Fruit fly (Drosophila melanogaster) whole organism, embryonic: Measurements from ENCODE around the gene CG17124.
A peak's percentile ranks its signal among the peaks of the same experiment; 100 is the strongest.

Source experiments
- Blimp-1 ChIP-seq: fragments of 200-800 bp; sonication (Bioruptor generic); optimal IDR thresholded peaks from 3 replicates; lab custom pipeline; 2018; ENCODE audit warnings: missing biosample characterization, missing genetic modification characterization, mild to moderate bottlenecking, moderate library complexity, missing genetic modification reagents
- CG1024 ChIP-seq: fragments of 200-800 bp; sonication (Bioruptor generic); IDR thresholded peaks from 2 replicates; pipeline ENCODE4 v1.3.6; 2022; ENCODE audit warnings: missing biosample characterization, missing genetic modification characterization
- CG10543 ChIP-seq: fragments of 200-800 bp; sonication (Bioruptor generic); optimal IDR thresholded peaks from 3 replicates; lab custom pipeline; 2017; ENCODE audit warnings: missing biosample characterization, mild to moderate bottlenecking, missing genetic modification characterization, moderate library complexity
- CG12236 ChIP-seq: fragments of 200-800 bp; sonication (Bioruptor generic); optimal IDR thresholded peaks from 2 replicates; lab custom pipeline; 2016; ENCODE audit warnings: missing biosample characterization, missing genetic modification characterization
- CG13894 ChIP-seq: fragments of 200-800 bp; sonication (Bioruptor generic); optimal IDR thresholded peaks from 3 replicates; lab custom pipeline; 2018; ENCODE audit warnings: missing biosample characterization, mild to moderate bottlenecking, missing genetic modification characterization, moderate library complexity
- CG14441 ChIP-seq: fragments of 200-800 bp; sonication (Bioruptor generic); IDR thresholded peaks from 2 replicates; pipeline ENCODE4 v1.3.6; 2022; ENCODE audit warnings: missing biosample characterization, missing genetic modification characterization
- CG15073 ChIP-seq: fragments of 200-800 bp; sonication (Bioruptor generic); optimal IDR thresholded peaks from 2 replicates; lab custom pipeline; 2016; ENCODE audit warnings: missing biosample characterization, missing genetic modification characterization
- CG15479 ChIP-seq: fragments of 200-800 bp; sonication (Bioruptor generic); optimal IDR thresholded peaks from 3 replicates; lab custom pipeline; 2019; ENCODE audit warnings: missing biosample characterization, mild to moderate bottlenecking, missing genetic modification characterization, moderate library complexity
- CG17359 ChIP-seq: fragments of 200-800 bp; sonication (Bioruptor generic); optimal IDR thresholded peaks from 3 replicates; lab custom pipeline; 2018; ENCODE audit warnings: missing biosample characterization, mild to moderate bottlenecking, missing genetic modification characterization, moderate library complexity
- CG17361 ChIP-seq: fragments of 200-800 bp; sonication (Bioruptor generic); IDR thresholded peaks from 3 replicates; pipeline ENCODE4 v1.3.6; 2022; ENCODE audit warnings: missing biosample characterization, missing genetic modification characterization
- CG1832 ChIP-seq: fragments of 200-800 bp; sonication (Bioruptor generic); optimal IDR thresholded peaks from 2 replicates; lab custom pipeline; 2017; ENCODE audit warnings: missing biosample characterization, mild to moderate bottlenecking, missing genetic modification characterization, inconsistent platforms
- CG2712 ChIP-seq: fragments of 200-800 bp; optimal IDR thresholded peaks from 3 replicates; lab custom pipeline; 2019; ENCODE audit warnings: missing biosample characterization, mild to moderate bottlenecking, missing genetic modification characterization, moderate library complexity
- CG30403 ChIP-seq: fragments of 200-800 bp; sonication (Bioruptor generic); optimal IDR thresholded peaks from 3 replicates; lab custom pipeline; 2016; ENCODE audit warnings: missing biosample characterization, missing genetic modification characterization
- CG30431 ChIP-seq: fragments of 200-800 bp; sonication (Bioruptor generic); optimal IDR thresholded peaks from 2 replicates; lab custom pipeline; 2017; ENCODE audit warnings: missing biosample characterization, missing genetic modification characterization
- CG32767 ChIP-seq: fragments of 200-800 bp; sonication (Bioruptor generic); IDR thresholded peaks from 2 replicates; pipeline ENCODE4 v1.3.6; 2022; ENCODE audit warnings: missing biosample characterization, missing genetic modification characterization
- CG42726 ChIP-seq: fragments of 200-800 bp; sonication (Bioruptor generic); IDR thresholded peaks from 2 replicates; pipeline ENCODE4 v1.3.6; 2022; ENCODE audit warnings: missing biosample characterization, missing genetic modification characterization; ENCODE audit not compliant: partially characterized antibody
- CG6254 ChIP-seq: fragments of 200-800 bp; sonication (Bioruptor generic); optimal IDR thresholded peaks from 3 replicates; lab custom pipeline; 2017; ENCODE audit warnings: mild to moderate bottlenecking, missing biosample characterization, missing genetic modification reagents, missing genetic modification characterization
- CG6654 ChIP-seq: fragments of 200-800 bp; sonication (Bioruptor generic); optimal IDR thresholded peaks from 2 replicates; lab custom pipeline; 2017; ENCODE audit warnings: missing biosample characterization, mild to moderate bottlenecking, missing genetic modification characterization
- CG6813 ChIP-seq: fragments of 200-800 bp; sonication (Bioruptor generic); optimal IDR thresholded peaks from 2 replicates; lab custom pipeline; 2017; ENCODE audit warnings: missing biosample characterization, missing genetic modification characterization, mild to moderate bottlenecking, moderate library complexity, missing genetic modification reagents
- CG7786 ChIP-seq: fragments of 200-800 bp; sonication (Bioruptor generic); optimal IDR thresholded peaks from 2 replicates; lab custom pipeline; 2016; ENCODE audit warnings: missing biosample characterization, missing genetic modification characterization
- CG7928 ChIP-seq: fragments of 200-800 bp; sonication (Bioruptor generic); optimal IDR thresholded peaks from 2 replicates; lab custom pipeline; 2017; ENCODE audit warnings: missing biosample characterization, mild to moderate bottlenecking, missing genetic modification characterization
- CG7987 ChIP-seq: fragments of 200-800 bp; sonication (Bioruptor generic); optimal IDR thresholded peaks from 2 replicates; lab custom pipeline; 2018; ENCODE audit warnings: missing biosample characterization, mild to moderate bottlenecking, missing genetic modification characterization, moderate library complexity
- CG8478 ChIP-seq: fragments of >200 bp; optimal IDR thresholded peaks from 2 replicates; lab custom pipeline; 2018
- CG9609 ChIP-seq: fragments of 200-800 bp; sonication (Bioruptor generic); optimal IDR thresholded peaks from 3 replicates; lab custom pipeline; 2016; ENCODE audit warnings: missing biosample characterization, missing genetic modification characterization
- CG9727 ChIP-seq: fragments of 200-800 bp; sonication (Bioruptor generic); optimal IDR thresholded peaks from 3 replicates; lab custom pipeline; 2017; ENCODE audit warnings: missing biosample characterization, mild to moderate bottlenecking, missing genetic modification characterization
- CHES-1-like ChIP-seq: fragments of 200-800 bp; sonication (Bioruptor generic); optimal IDR thresholded peaks from 2 replicates; lab custom pipeline; 2016; ENCODE audit warnings: missing biosample characterization, missing genetic modification characterization
- D19B ChIP-seq: fragments of 200-800 bp; sonication (Bioruptor generic); optimal IDR thresholded peaks from 2 replicates; lab custom pipeline; 2017; ENCODE audit warnings: missing biosample characterization, mild to moderate bottlenecking, missing genetic modification characterization
- Ets65A ChIP-seq: fragments of 200-800 bp; sonication (Bioruptor generic); peaks from one replicate; lab custom pipeline; 2016; ENCODE audit warnings: missing biosample characterization, missing genetic modification characterization
- Jarid2 ChIP-seq: fragments of 200-800 bp; sonication (Bioruptor generic); optimal IDR thresholded peaks from 3 replicates; lab custom pipeline; 2017; ENCODE audit warnings: mild to moderate bottlenecking, missing biosample characterization, missing genetic modification reagents, missing genetic modification characterization
- Mes4 ChIP-seq: fragments of 200-800 bp; sonication (Bioruptor generic); optimal IDR thresholded peaks from 2 replicates; lab custom pipeline; 2016; ENCODE audit warnings: missing biosample characterization, missing genetic modification characterization
- NC2α ChIP-seq: fragments of 200-800 bp; sonication (Bioruptor generic); optimal IDR thresholded peaks from 2 replicates; lab custom pipeline; 2016; ENCODE audit warnings: missing biosample characterization, missing genetic modification characterization
- Nf-YA ChIP-seq: fragments of 200-800 bp; sonication (Bioruptor generic); IDR thresholded peaks from 2 replicates; pipeline ENCODE4 v1.3.6; 2022; ENCODE audit warnings: missing biosample characterization, missing genetic modification characterization
- Spps ChIP-seq: fragments of 200-800 bp; sonication (Bioruptor generic); optimal IDR thresholded peaks from 2 replicates; lab custom pipeline; 2018; ENCODE audit warnings: missing biosample characterization, mild to moderate bottlenecking, missing genetic modification characterization
- br ChIP-seq: fragments of >200 bp; optimal IDR thresholded peaks from 2 replicates; lab custom pipeline; 2017
- emc ChIP-seq: fragments of 200-800 bp; sonication (Bioruptor generic); optimal IDR thresholded peaks from 2 replicates; lab custom pipeline; 2016; ENCODE audit warnings: missing biosample characterization, missing genetic modification characterization
- ems ChIP-seq: fragments of 200-800 bp; sonication (Bioruptor generic); optimal IDR thresholded peaks from 3 replicates; lab custom pipeline; 2016; ENCODE audit warnings: missing biosample characterization, missing genetic modification characterization
- ewg ChIP-seq: fragments of 200-800 bp; sonication (Bioruptor generic); optimal IDR thresholded peaks from 3 replicates; lab custom pipeline; 2017; ENCODE audit warnings: mild to moderate bottlenecking, missing biosample characterization, missing genetic modification reagents, missing genetic modification characterization
- exex ChIP-seq: fragments of 200-800 bp; sonication (Bioruptor generic); optimal IDR thresholded peaks from 4 replicates; lab custom pipeline; 2018; ENCODE audit warnings: missing biosample characterization, mild to moderate bottlenecking, missing genetic modification characterization, moderate library complexity
- fd96Cb ChIP-seq: fragments of 200-800 bp; sonication (Bioruptor generic); optimal IDR thresholded peaks from 2 replicates; lab custom pipeline; 2018; ENCODE audit warnings: missing biosample characterization, mild to moderate bottlenecking, missing genetic modification characterization, moderate library complexity
- gro ChIP-seq: fragments of 200-800 bp; sonication (Bioruptor generic); optimal IDR thresholded peaks from 2 replicates; lab custom pipeline; 2016; ENCODE audit warnings: missing biosample characterization, missing genetic modification characterization
- insv ChIP-seq, 2 experiments: fragments of 200-800 bp; sonication (Bioruptor generic); optimal IDR thresholded peaks; 3 replicates each; lab custom pipeline; 2016 to 2018; ENCODE audit warnings: missing biosample characterization in 2 of 2, missing genetic modification characterization in 2 of 2
- kni ChIP-seq: fragments of 200-800 bp; sonication (Bioruptor generic); optimal IDR thresholded peaks from 3 replicates; lab custom pipeline; 2017; ENCODE audit warnings: mild to moderate bottlenecking, missing biosample characterization, missing genetic modification reagents, missing genetic modification characterization
- luna ChIP-seq: fragments of 200-800 bp; sonication (Bioruptor generic); optimal IDR thresholded peaks from 2 replicates; lab custom pipeline; 2016; ENCODE audit warnings: missing biosample characterization, missing genetic modification characterization
- onecut ChIP-seq: fragments of 200-800 bp; sonication (Bioruptor generic); IDR thresholded peaks from 2 replicates; pipeline ENCODE4 v1.3.6; 2022; ENCODE audit warnings: missing biosample characterization, missing genetic modification characterization
- pfk ChIP-seq: fragments of 200-800 bp; sonication (Bioruptor generic); optimal IDR thresholded peaks from 2 replicates; lab custom pipeline; 2018; ENCODE audit warnings: missing biosample characterization, mild to moderate bottlenecking, missing genetic modification characterization, moderate library complexity
- psq ChIP-seq: fragments of 200-800 bp; sonication (Bioruptor generic); optimal IDR thresholded peaks from 2 replicates; lab custom pipeline; 2017; ENCODE audit warnings: missing biosample characterization, missing genetic modification characterization
- row ChIP-seq: fragments of 200-800 bp; sonication (Bioruptor generic); IDR thresholded peaks from 3 replicates; pipeline ENCODE4 v1.3.6; 2022; ENCODE audit warnings: missing biosample characterization, missing genetic modification characterization
- sc ChIP-seq, 3 experiments: fragments of >200 bp in 2 of 3; fragments of 200-800 bp in 1 of 3; sonication (Bioruptor generic) in 1 of 3; optimal IDR thresholded peaks; 2 replicates in 2 of 3; 3 replicates in 1 of 3; lab custom pipeline; 2017; ENCODE audit warnings: mild to moderate bottlenecking in 1 of 3, missing biosample characterization in 1 of 3, missing genetic modification characterization in 1 of 3, missing genetic modification reagents in 1 of 3
- sob ChIP-seq: fragments of 200-800 bp; sonication (Bioruptor generic); IDR thresholded peaks from 2 replicates; pipeline ENCODE4 v1.3.6; 2022; ENCODE audit warnings: missing biosample characterization, missing genetic modification characterization
- sqz ChIP-seq: fragments of 200-800 bp; sonication (Bioruptor generic); optimal IDR thresholded peaks from 3 replicates; lab custom pipeline; 2018; ENCODE audit warnings: missing biosample characterization, mild to moderate bottlenecking, missing genetic modification characterization
- tna ChIP-seq: fragments of 200-800 bp; sonication (Bioruptor generic); IDR thresholded peaks from 2 replicates; pipeline ENCODE4 v1.3.6; 2022; ENCODE audit warnings: missing biosample characterization, missing genetic modification characterization; ENCODE audit not compliant: partially characterized antibody

The CG17124 gene

DNA sequence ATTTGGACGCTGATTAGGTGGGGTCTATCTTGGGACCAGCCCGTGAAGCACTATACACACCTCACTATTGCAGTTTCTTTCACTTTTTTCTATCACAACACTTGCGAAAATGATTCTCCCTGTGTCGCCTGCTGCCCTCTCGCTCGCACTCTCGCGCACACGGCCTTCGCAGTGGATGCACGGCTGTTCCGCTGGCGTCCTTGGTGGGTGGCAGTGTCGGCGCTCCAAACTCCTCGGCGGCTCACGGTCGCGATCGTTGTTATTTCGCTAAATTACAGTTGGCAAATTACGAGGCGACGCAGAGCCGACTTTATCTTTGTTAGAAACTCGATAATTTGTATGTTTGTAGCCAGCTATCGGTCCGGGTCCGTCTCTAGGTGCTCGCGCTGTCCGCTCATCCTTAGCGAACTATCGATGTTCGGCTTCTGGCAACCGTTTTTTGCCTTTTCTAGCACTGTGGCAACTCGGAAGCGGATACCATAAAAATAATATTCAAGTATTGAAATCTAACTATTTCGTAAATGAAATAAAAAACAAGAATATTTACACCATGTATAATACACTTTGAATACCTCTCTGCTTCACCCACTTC is 11.6 kb upstream of the CG17124 start, which contains the start of gene Ubc2 (continued):
- TF ChIP-seq CG32767 (GFP tag; lab: Robert Waterston, UW) = no peak
- no peak for TF ChIP-seq CG15073 (GFP tag; lab: Kevin White, UChicago)
- TF ChIP-seq fd96Cb = no peak
- TF ChIP-seq gro (GFP tag; lab: Kevin White, UChicago) = peak; percentile 31
- no peak for TF ChIP-seq onecut (GFP tag; lab: Robert Waterston, UW)
- no peak for TF ChIP-seq Jarid2 (GFP tag; lab: Kevin White, UChicago)
- TF ChIP-seq sob (GFP tag; lab: Robert Waterston, UW) = peak; percentile 18; the same call in 1 of the 2 replicates
- peak; percentile 75 for TF ChIP-seq tna (GFP tag; lab: Robert Waterston, UW)
- TF ChIP-seq CG1832 (GFP tag; lab: Kevin White, UChicago) = peak; percentile 73
- TF ChIP-seq CG9727 = no peak
- TF ChIP-seq ewg (GFP tag; lab: Kevin White, UChicago) = no peak
- no peak for TF ChIP-seq CG6654 (GFP tag; lab: Kevin White, UChicago)
- peak; percentile 88 for TF ChIP-seq CG42726 (GFP tag; lab: Robert Waterston, UW)
- no peak for TF ChIP-seq CG7928 (GFP tag; lab: Kevin White, UChicago)
- no peak for TF ChIP-seq sc (optimal IDR thresholded peaks at IDR 0.05; lab: Kevin White, UChicago)
- TF ChIP-seq sc (GFP tag; optimal IDR thresholded peaks at IDR 0.05; lab: Kevin White, UChicago) = no peak
- peak; percentile 14 for TF ChIP-seq sqz (GFP tag; lab: Kevin White, UChicago)
- TF ChIP-seq row = peak; percentile 57
- no peak for TF ChIP-seq CG17359 (tag; lab: Kevin White, UChicago)
- TF ChIP-seq CG6254 (GFP tag; lab: Kevin White, UChicago) = no peak
- TF ChIP-seq CHES-1-like (GFP tag; lab: Kevin White, UChicago) = peak; percentile 33
- TF ChIP-seq insv (GFP tag; optimal IDR thresholded peaks at IDR 0.05; lab: Kevin White, UChicago) = no peak
- no peak for TF ChIP-seq CG30431 (GFP tag; lab: Kevin White, UChicago)
- no peak for TF ChIP-seq Spps
- TF ChIP-seq CG2712 = peak; percentile 37
- no peak for TF ChIP-seq Mes4
- TF ChIP-seq CG13894 (tag; lab: Kevin White, UChicago) = no peak
- 0 out of 2 replicates have a peak, but pooled peaks have one; percentile 24 for TF ChIP-seq CG14441
- no peak for TF ChIP-seq CG15479 (GFP tag; lab: Kevin White, UChicago)
- no peak for TF ChIP-seq CG1024 (GFP tag; lab: Robert Waterston, UW)
- TF ChIP-seq Nf-YA (GFP tag; lab: Robert Waterston, UW) = no peak
- no peak for TF ChIP-seq pfk
- peak; percentile 37 for TF ChIP-seq CG30403
- TF ChIP-seq Blimp-1 (GFP tag; lab: Kevin White, UChicago) = no peak
- TF ChIP-seq exex (tag; lab: Kevin White, UChicago) = no peak
- peak; percentile 10 for TF ChIP-seq CG7786 (GFP tag; lab: Kevin White, UChicago)
- TF ChIP-seq CG7987 (GFP tag; lab: Kevin White, UChicago) = peak; percentile 13
- TF ChIP-seq NC2α (GFP tag; lab: Kevin White, UChicago) = no peak
- no peak for TF ChIP-seq CG8478 (lab: Kevin White, UChicago)
- no peak for TF ChIP-seq CG10543 (GFP tag; lab: Kevin White, UChicago)
- no peak for TF ChIP-seq emc (GFP tag; lab: Kevin White, UChicago)
- no peak for TF ChIP-seq CG6813
- no peak for TF ChIP-seq psq (GFP tag; lab: Kevin White, UChicago)
- TF ChIP-seq CG17361 (GFP tag; lab: Robert Waterston, UW) = no peak
- no peak for TF ChIP-seq Ets65A (GFP tag; lab: Kevin White, UChicago)
- no peak for TF ChIP-seq luna (GFP tag; lab: Kevin White, UChicago)
- no peak for TF ChIP-seq kni (GFP tag; lab: Kevin White, UChicago)
- TF ChIP-seq CG9609 (GFP tag; lab: Kevin White, UChicago) = peak; percentile 52
- TF ChIP-seq D19B (GFP tag; lab: Kevin White, UChicago) = no peak
- no peak for TF ChIP-seq ems (GFP tag; lab: Kevin White, UChicago)
- TF ChIP-seq CG12236 (GFP tag; lab: Kevin White, UChicago) = no peak
- TF ChIP-seq br (lab: Kevin White, UChicago) = no peak
